Worm (Caenorhabditis elegans) whole organism, L2 larva: ENCODE measurements around the gene F07E5.13.

Experiments
- fos-1 ChIP-seq: fragments of 150-350 bp; optimal IDR thresholded peaks from 2 replicates; lab custom pipeline; 2014; ENCODE audit warnings: missing biosample characterization, missing genetic modification characterization
- lsy-2 ChIP-seq, 2 experiments: fragments of 150-350 bp in 1 of 2; sonication (generic microtip) in 1 of 2; optimal IDR thresholded peaks; 2 replicates each; lab custom pipeline; 2014 to 2017; ENCODE audit warnings: missing biosample characterization in 2 of 2, missing genetic modification characterization in 2 of 2

- TF ChIP-seq fos-1 (tag; lab: Kevin White, UChicago) = no peak
- no peak for TF ChIP-seq lsy-2 (tag; optimal IDR thresholded peaks at IDR 0.05; lab: Kevin White, UChicago)
Measured at ce11 chrII:2028712-2029111, 35.2 kb downstream of the F07E5.13 start, which contains the start of gene bath-1.
